Worm (Caenorhabditis elegans): ENCODE measurements around the gene ttr-19.

The ttr-19 gene

DNA sequence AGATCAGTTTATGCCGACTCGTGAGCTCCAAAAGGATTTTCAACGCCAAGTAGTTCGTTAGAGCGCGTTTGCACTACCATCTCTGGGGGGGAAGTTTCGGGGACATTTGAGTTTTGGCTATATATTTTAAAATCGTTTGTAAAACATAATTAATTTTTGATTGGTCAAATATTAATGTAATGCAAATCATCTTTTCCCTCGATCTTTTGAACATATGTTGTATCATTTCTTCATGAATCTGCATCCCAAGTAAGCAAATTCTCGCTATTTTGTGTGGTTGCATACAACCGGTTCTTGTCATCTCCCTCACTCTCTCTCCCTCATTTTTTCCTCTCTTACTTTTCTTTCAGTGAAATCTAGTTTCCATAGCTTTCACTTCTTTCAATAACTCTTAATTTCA, 49.1 kb downstream of the ttr-19 start (continued):
- TF ChIP-seq hlh-15 (tag; optimal IDR thresholded peaks at IDR 0.05) = no peak
- no peak for TF ChIP-seq nhr-11 (tag; optimal IDR thresholded peaks at IDR 0.05)
- TF ChIP-seq ceh-34 (tag; optimal IDR thresholded peaks at IDR 0.05) = peak; percentile 67
- TF ChIP-seq hlh-6 (tag; optimal IDR thresholded peaks at IDR 0.05) = no peak
- peak; percentile 75 for TF ChIP-seq tbx-2 (tag; optimal IDR thresholded peaks at IDR 0.05)
- peak; percentile 54 for TF ChIP-seq ceh-18 (tag; optimal IDR thresholded peaks at IDR 0.05)
- peak; percentile 85 for TF ChIP-seq ref-2 (tag; optimal IDR thresholded peaks at IDR 0.05)
- peak; percentile 67 for TF ChIP-seq F13H6.1 (tag; optimal IDR thresholded peaks at IDR 0.05)
- no peak for TF ChIP-seq lim-6 (tag; optimal IDR thresholded peaks at IDR 0.05)
- peak; percentile 31 for TF ChIP-seq nfya-1 (tag; optimal IDR thresholded peaks at IDR 0.05)
- no peak for TF ChIP-seq unc-86 (tag; optimal IDR thresholded peaks at IDR 0.05)
- TF ChIP-seq ceh-24 (tag; optimal IDR thresholded peaks at IDR 0.05) = no peak
- no peak for TF ChIP-seq unc-3 (GFP tag; conservative IDR thresholded peaks at IDR 0.05)
- no peak for TF ChIP-seq unc-3 (tag; optimal IDR thresholded peaks at IDR 0.05)
- no peak for TF ChIP-seq K02D7.2 (tag; optimal IDR thresholded peaks at IDR 0.05)
- TF ChIP-seq pat-9 (tag; optimal IDR thresholded peaks at IDR 0.05) = no peak
- no peak for TF ChIP-seq ztf-16 (tag; optimal IDR thresholded peaks at IDR 0.05)
- no peak for TF ChIP-seq pqm-1 (tag; optimal IDR thresholded peaks at IDR 0.05)
- peak; percentile 49 for TF ChIP-seq ahr-1 (tag; optimal IDR thresholded peaks at IDR 0.05)
- no peak for TF ChIP-seq eyg-1 (tag; optimal IDR thresholded peaks at IDR 0.05)
- TF ChIP-seq tbx-7 (tag; optimal IDR thresholded peaks at IDR 0.05) = peak; percentile 71
- TF ChIP-seq madf-2 (tag; optimal IDR thresholded peaks at IDR 0.05) = no peak
- peak; percentile 22 for TF ChIP-seq rnt-1 (tag; optimal IDR thresholded peaks at IDR 0.05)
- TF ChIP-seq ceh-14 (tag; optimal IDR thresholded peaks at IDR 0.05) = peak; percentile 79
- no peak for TF ChIP-seq fkh-10 (GFP tag; optimal IDR thresholded peaks at IDR 0.05)
- TF ChIP-seq pros-1 (tag; optimal IDR thresholded peaks at IDR 0.05) = no peak
- no peak for TF ChIP-seq ceh-30 (tag; optimal IDR thresholded peaks at IDR 0.05)
- TF ChIP-seq pha-4 (tag; optimal IDR thresholded peaks at IDR 0.05) = no peak
- no peak for TF ChIP-seq pax-1 (tag; optimal IDR thresholded peaks at IDR 0.05)
- TF ChIP-seq odd-2 (tag; optimal IDR thresholded peaks at IDR 0.05) = no peak
- no peak for TF ChIP-seq gmeb-2 (tag; optimal IDR thresholded peaks at IDR 0.05)
- no peak for TF ChIP-seq ceh-19 (GFP tag; optimal IDR thresholded peaks at IDR 0.05)
- no peak for TF ChIP-seq T23F11.4 (GFP tag; optimal IDR thresholded peaks at IDR 0.05)
- peak; percentile 19 for TF ChIP-seq unc-42 (tag; optimal IDR thresholded peaks at IDR 0.05)
- no peak for TF ChIP-seq Y22D7AL.16 (tag; optimal IDR thresholded peaks at IDR 0.05)
- no peak for TF ChIP-seq elt-4 (tag; optimal IDR thresholded peaks at IDR 0.05)
- TF ChIP-seq ceh-9 (tag; optimal IDR thresholded peaks at IDR 0.05) = no peak
- TF ChIP-seq sdc-2 (tag; optimal IDR thresholded peaks at IDR 0.05) = peak; percentile 23

Measured in whole organism, late embryonic.